Worm (Caenorhabditis elegans): ENCODE data around the gene C05A2.4.

Gene C05A2.4

DNA sequence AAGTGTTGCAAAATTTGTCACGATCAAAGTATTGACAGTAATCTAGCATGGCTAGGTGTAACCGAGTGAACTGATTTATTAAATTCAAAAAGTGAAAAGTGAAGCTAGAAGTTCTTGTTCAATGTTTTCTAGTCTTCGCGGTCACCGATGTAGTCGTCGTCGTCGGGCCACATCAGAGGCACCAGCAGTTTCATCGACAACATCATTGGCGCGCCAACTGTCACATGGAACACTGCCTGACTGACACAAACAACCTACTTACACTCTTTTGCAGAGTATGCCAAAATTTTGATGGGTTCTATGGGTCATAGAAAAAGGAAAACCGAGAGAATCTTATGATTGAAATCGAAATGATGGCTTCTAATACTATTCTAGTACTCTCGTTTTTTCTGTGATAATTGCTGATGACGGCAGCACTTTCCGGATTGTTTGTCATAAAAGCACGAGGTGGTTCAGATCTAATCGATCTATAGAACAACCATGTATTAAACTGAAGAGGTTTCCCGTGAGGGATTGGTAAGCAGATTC is 30.2 kb downstream of the C05A2.4 start:
- TF ChIP-seq med-1 (GFP tag; optimal IDR thresholded peaks at IDR 0.05; ENCODE audit: insufficient read depth) (no peak), klf-2 (GFP tag; conservative IDR thresholded peaks at IDR 0.05) (no peak), ref-1 (GFP tag; conservative IDR thresholded peaks at IDR 0.05) (no peak), flt-1 (GFP tag; IDR thresholded peaks at IDR 0.05) (no peak), ztf-23 (GFP tag; IDR thresholded peaks at IDR 0.05) (no peak), cog-1 (tag; optimal IDR thresholded peaks at IDR 0.05) (no peak), tab-1 (GFP tag; IDR thresholded peaks at IDR 0.05) (no peak), T22C8.4 (GFP tag; IDR thresholded peaks at IDR 0.05) (no peak), ztf-29 (GFP tag; IDR thresholded peaks at IDR 0.05) (no peak)

DNA sequence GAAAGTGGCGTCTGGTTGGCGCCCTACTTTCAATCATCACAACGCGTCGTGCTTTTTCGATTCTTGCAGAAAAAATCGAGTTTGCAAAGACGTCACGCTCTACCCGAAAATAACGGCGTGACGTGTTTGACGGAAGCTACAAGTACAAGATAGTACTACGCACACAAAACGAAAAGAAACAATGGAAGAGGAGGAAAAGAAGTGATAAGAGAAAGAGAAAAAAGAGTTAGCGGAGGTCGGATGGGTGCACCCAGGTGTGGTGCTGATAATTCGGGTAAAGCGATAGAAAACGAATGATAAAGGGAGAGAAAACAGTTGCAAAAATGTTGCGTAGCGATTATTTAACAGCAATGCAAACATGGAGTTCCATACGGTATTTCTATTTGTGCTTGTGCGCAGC is 31.4 kb downstream of the C05A2.4 start:
- TF ChIP-seq T22C8.4 (GFP tag; IDR thresholded peaks at IDR 0.05) (no peak), med-1 (GFP tag; optimal IDR thresholded peaks at IDR 0.05; ENCODE audit: insufficient read depth) (no peak), flt-1 (GFP tag; IDR thresholded peaks at IDR 0.05) (no peak), ztf-23 (GFP tag; IDR thresholded peaks at IDR 0.05) (no peak), ztf-29 (GFP tag; IDR thresholded peaks at IDR 0.05) (no peak), ref-1 (GFP tag; conservative IDR thresholded peaks at IDR 0.05) (no peak), klf-2 (GFP tag; conservative IDR thresholded peaks at IDR 0.05) (no peak), tab-1 (GFP tag; IDR thresholded peaks at IDR 0.05) (no peak), cog-1 (tag; optimal IDR thresholded peaks at IDR 0.05) (no peak)

DNA sequence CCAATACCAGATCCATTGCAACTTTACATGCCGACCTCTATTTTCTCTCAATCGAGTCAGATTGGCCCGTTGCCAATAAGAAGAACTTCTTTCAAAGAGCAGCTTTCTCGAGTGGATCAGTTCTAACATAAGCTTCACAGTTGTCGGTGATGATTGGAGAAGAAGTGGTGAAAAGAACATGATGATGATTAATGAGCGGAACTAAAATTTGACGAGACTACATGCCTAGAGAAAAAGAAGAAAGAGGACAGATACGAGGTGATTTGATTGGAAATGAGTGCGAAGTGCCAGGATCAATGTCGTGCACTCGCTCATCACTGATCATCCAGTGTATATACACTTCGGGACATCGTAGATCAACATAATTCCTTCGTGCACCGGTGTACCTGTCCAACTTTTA is 32.4 kb downstream of the C05A2.4 start:
- TF ChIP-seq tab-1 (GFP tag; IDR thresholded peaks at IDR 0.05): no peak
- TF ChIP-seq flt-1 (GFP tag; IDR thresholded peaks at IDR 0.05): no peak
- no peak for TF ChIP-seq klf-2 (GFP tag; conservative IDR thresholded peaks at IDR 0.05)

DNA sequence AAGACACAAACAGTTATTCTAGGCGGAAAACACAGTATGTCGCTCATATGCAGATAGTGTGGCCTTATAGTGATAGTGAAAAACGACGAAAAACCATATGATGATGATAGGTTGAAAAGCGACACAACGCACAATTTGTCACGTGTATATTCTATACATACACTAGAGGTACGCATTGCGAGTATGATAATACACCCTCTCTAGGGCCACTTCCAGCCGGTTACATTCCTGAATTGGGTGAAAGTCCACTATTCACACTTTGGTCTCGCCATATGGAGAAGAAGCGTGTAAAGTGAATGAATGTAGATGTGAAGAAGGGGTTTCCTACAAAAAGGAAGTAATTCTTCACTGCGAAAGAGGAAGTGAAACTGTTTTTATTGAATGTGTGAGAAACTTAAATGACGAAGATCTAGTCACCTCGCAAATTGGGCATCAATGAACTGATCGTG is 34.2 kb downstream of the C05A2.4 start:
- no peak for TF ChIP-seq ztf-23 (GFP tag; IDR thresholded peaks at IDR 0.05)
- no peak for TF ChIP-seq cog-1 (tag; optimal IDR thresholded peaks at IDR 0.05)
- TF ChIP-seq flt-1 (GFP tag; IDR thresholded peaks at IDR 0.05): no peak
- TF ChIP-seq ztf-29 (GFP tag; IDR thresholded peaks at IDR 0.05): no peak
- TF ChIP-seq klf-2 (GFP tag; conservative IDR thresholded peaks at IDR 0.05): no peak
- TF ChIP-seq med-1 (GFP tag; optimal IDR thresholded peaks at IDR 0.05; ENCODE audit: insufficient read depth): no peak
- no peak for TF ChIP-seq T22C8.4 (GFP tag; IDR thresholded peaks at IDR 0.05)
- TF ChIP-seq tab-1 (GFP tag; IDR thresholded peaks at IDR 0.05): no peak
- TF ChIP-seq ref-1 (GFP tag; conservative IDR thresholded peaks at IDR 0.05): no peak

DNA sequence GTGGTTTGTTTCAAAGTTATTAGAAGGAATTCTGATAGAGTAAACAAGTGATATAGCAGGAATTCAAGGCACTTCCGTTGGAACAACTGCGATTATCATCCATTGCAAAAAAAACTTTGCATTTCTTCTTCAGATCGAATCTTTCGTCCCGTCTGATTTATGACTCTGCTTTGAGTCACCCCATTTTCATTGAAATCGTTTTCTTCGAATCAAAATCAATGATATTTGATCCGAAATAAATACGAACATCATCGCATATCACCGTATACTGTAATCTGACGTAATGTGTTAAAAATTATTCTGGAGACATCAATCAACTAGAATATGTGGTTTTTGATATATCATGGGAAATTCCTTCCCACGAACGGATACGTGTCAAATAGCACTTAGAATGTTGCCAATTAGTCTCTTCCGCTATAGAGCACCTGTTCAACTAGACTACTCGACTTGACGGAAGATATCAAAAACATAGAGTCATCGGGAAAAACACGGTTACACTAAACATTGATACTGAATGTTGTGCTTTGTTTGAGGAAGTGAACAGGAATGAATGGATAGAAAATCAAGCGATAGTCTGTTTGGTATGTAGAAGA is 35.6 kb downstream of the C05A2.4 start:
- TF ChIP-seq ztf-23 (GFP tag; IDR thresholded peaks at IDR 0.05): no peak
- no peak for TF ChIP-seq tab-1 (GFP tag; IDR thresholded peaks at IDR 0.05)
- TF ChIP-seq med-1 (GFP tag; optimal IDR thresholded peaks at IDR 0.05; ENCODE audit: insufficient read depth): no peak
- no peak for TF ChIP-seq flt-1 (GFP tag; IDR thresholded peaks at IDR 0.05)
- no peak for TF ChIP-seq ztf-29 (GFP tag; IDR thresholded peaks at IDR 0.05)
- TF ChIP-seq T22C8.4 (GFP tag; IDR thresholded peaks at IDR 0.05): no peak
- TF ChIP-seq klf-2 (GFP tag; conservative IDR thresholded peaks at IDR 0.05): no peak
- no peak for TF ChIP-seq ref-1 (GFP tag; conservative IDR thresholded peaks at IDR 0.05)
- no peak for TF ChIP-seq cog-1 (tag; optimal IDR thresholded peaks at IDR 0.05)

DNA sequence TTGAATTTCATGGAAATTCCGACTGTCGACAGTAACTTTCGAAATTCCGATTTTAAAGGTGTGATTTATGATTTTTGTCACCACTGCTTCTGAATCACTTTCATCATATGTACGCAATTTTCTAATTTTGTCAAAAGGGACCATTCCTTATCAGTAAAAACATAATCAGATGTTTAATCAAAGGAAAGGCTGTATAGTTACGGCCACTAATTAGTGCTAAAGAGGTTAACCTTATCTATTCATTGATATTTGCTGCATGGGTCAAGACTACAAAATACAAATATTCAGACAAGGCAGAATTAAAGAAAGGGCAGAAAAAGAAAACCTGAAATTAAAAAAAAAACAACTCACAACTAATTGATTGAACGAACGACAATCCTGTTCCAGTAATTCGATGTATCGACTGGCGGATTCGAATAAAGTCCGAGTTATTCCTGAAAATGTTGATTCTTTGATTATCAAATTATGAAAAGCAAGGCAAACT is 36.8 kb downstream of the C05A2.4 start, which contains the start of gene T28B11.1:
Gene T28B11.1 (minus strand): TSS at position 434 of the 484 bp plus-strand sequence.
- no peak for TF ChIP-seq flt-1 (GFP tag; IDR thresholded peaks at IDR 0.05)

DNA sequence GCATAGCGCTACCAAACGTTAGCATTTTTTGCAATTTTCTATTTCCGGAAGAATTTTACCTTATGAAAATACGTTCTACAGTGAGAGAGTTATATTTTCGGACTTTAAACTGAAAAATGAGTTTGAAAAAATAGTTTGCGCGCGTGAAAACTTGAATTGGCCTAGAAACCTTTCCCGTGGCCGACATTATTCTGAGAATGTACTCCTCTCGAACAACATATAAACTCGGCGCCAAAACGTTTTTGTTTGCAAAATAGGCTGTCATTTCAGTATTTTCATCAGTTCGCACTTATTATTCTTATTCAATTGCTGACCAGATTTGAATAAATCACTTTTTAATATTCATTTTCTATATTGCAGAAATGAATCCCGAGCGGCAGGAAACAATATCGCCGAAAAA is 41.5 kb downstream of the C05A2.4 start, which contains the start of the genes mre-11 and wdr-5.3:
Gene mre-11 (minus strand): TSS at position 113 of the 400 bp plus-strand sequence.
Gene wdr-5.3 (plus strand): TSS at position 361 of the 400 bp plus-strand sequence.
- TF ChIP-seq cog-1 (tag; optimal IDR thresholded peaks at IDR 0.05) (no peak), klf-2 (GFP tag; conservative IDR thresholded peaks at IDR 0.05) (no peak), med-1 (GFP tag; optimal IDR thresholded peaks at IDR 0.05; ENCODE audit: insufficient read depth) (no peak), ref-1 (GFP tag; conservative IDR thresholded peaks at IDR 0.05) (no peak), T22C8.4 (GFP tag; IDR thresholded peaks at IDR 0.05) (no peak), ztf-29 (GFP tag; IDR thresholded peaks at IDR 0.05) (no peak), flt-1 (GFP tag; IDR thresholded peaks at IDR 0.05) (no peak), tab-1 (GFP tag; IDR thresholded peaks at IDR 0.05) (no peak), ztf-23 (GFP tag; IDR thresholded peaks at IDR 0.05) (no peak)

DNA sequence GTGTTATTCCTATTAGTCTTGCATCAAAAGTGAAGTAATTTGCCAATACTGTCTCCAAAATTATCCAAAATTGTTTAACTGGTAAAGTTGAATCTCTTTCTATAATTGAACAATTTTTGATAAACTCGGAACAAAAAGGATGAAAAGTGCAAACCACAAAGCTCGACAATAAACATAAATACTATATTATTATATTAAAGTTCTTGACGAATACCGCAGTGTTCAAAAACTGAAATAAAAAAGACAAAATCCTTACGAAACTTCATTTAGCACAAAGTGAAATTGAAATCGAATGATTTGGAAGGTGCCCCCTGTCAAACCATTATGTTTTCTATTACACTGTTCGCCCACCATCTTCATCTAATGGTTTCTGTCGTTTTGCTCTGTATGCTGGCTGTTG is 46.1 kb downstream of the C05A2.4 start, which contains the start of gene ZC302.3:
Gene ZC302.3 (minus strand): TSS at position 101 of the 400 bp plus-strand sequence.
- TF ChIP-seq cog-1 (tag; optimal IDR thresholded peaks at IDR 0.05) (no peak), T22C8.4 (GFP tag; IDR thresholded peaks at IDR 0.05) (no peak), ztf-29 (GFP tag; IDR thresholded peaks at IDR 0.05) (no peak), ref-1 (GFP tag; conservative IDR thresholded peaks at IDR 0.05) (no peak), flt-1 (GFP tag; IDR thresholded peaks at IDR 0.05) (no peak), tab-1 (GFP tag; IDR thresholded peaks at IDR 0.05) (no peak), ztf-23 (GFP tag; IDR thresholded peaks at IDR 0.05) (no peak), med-1 (GFP tag; optimal IDR thresholded peaks at IDR 0.05; ENCODE audit: insufficient read depth) (no peak), klf-2 (GFP tag; conservative IDR thresholded peaks at IDR 0.05) (no peak)

DNA sequence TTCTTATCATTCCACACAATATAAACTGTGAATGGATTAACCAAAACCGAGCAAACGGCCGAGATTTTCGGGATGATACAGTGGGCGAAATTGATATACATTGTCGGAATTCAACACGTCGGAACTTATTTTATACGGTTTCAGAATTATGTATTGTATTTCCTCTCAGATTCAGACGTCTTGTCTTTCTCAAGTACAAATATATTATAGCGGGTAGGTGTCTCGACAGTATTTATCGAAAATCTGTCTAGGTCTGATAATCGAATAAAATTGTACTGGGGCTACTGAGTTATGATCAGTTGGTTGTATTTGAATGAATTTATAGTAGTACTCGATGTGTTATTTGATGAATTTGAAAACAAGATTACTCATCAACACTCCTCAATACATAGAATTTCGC is 48.4 kb downstream of the C05A2.4 start, which contains the start of gene srj-22:
Gene srj-22 (minus strand): TSS at position 101 of the 400 bp plus-strand sequence.
- TF ChIP-seq med-1 (GFP tag; optimal IDR thresholded peaks at IDR 0.05; ENCODE audit: insufficient read depth) (no peak), cog-1 (tag; optimal IDR thresholded peaks at IDR 0.05) (no peak), klf-2 (GFP tag; conservative IDR thresholded peaks at IDR 0.05) (no peak), tab-1 (GFP tag; IDR thresholded peaks at IDR 0.05) (no peak)

DNA sequence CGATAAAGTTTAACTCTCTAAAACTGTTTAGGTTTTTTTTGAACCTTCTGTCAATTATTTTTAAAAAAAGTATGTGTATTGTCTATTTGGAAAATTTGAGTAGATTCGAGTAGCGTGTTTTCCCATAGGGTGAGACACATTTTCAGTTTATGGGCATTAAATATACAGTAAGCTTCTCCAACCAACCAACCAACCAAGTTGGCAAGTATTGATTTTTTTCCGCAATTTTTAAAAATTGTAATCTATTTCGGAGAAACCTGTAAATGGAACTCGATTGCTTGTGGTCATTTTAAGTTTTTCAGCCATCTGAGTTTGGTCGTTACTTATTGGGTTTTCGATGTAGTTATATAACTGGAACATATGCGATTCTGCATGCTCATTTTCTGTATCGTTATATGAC is 49.8 kb downstream of the C05A2.4 start, which contains the start of gene srj-21:
Gene srj-21 (plus strand): TSS at position 301 of the 400 bp plus-strand sequence.
- TF ChIP-seq tab-1 (GFP tag; IDR thresholded peaks at IDR 0.05): no peak
- TF ChIP-seq med-1 (GFP tag; optimal IDR thresholded peaks at IDR 0.05; ENCODE audit: insufficient read depth): no peak
- TF ChIP-seq klf-2 (GFP tag; conservative IDR thresholded peaks at IDR 0.05): no peak
- no peak for TF ChIP-seq T22C8.4 (GFP tag; IDR thresholded peaks at IDR 0.05)
- TF ChIP-seq flt-1 (GFP tag; IDR thresholded peaks at IDR 0.05): no peak
- no peak for TF ChIP-seq ztf-23 (GFP tag; IDR thresholded peaks at IDR 0.05)
- TF ChIP-seq ref-1 (GFP tag; conservative IDR thresholded peaks at IDR 0.05): no peak
- no peak for TF ChIP-seq ztf-29 (GFP tag; IDR thresholded peaks at IDR 0.05)
- TF ChIP-seq cog-1 (tag; optimal IDR thresholded peaks at IDR 0.05): no peak

Data from whole organism, midembryonic.